Fruit fly (Drosophila melanogaster) whole organism: ENCODE results near the gene SelR.

Experiments
- pan ChIP-seq: fragments of >200 bp; optimal IDR thresholded peaks from 2 replicates; lab custom pipeline; 2017
- psq ChIP-seq: fragments of >200 bp; optimal IDR thresholded peaks from 2 replicates; lab custom pipeline; 2017

DNA sequence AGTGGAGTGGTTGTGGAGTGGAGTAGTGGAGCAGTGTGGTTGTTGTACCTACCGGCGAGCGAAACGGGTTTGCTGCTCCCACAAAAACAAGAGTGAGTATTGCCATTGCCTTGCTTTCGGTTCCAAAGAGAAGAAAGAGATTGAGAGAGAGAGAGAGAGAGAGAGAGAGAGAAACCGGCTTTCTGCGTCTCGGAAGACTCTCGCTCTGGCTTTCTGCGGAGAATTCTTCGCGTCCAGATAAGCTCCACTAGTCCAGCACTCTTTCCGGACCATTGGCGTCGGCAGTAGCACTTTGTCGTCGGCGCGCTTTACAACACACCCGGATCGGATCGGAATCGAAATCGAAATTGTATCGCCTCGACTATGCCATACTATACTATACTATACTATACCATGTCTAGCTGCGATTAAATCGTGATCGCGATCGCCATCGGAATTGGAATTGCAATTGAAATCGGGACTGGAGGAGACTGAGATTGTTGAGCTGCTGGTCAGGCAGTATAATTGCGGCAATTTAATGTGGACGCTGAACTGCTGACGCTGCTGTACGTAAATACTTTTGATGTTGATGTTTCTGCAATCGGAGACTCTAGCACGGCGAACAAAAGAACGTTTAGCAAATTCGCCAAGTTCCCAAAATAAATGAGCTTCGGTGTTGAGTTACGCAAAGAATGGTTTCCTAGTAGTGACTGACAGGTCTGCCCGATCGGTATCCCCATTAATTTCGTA, 41.5 kb downstream of the SelR start, which contains the start of gene Cad86C:
- TF ChIP-seq pan (lab: Kevin White, UChicago) (no peak), psq (lab: Kevin White, UChicago) (no peak)
